Worm (Caenorhabditis elegans) whole organism, L1 larva: ENCODE measurements around the gene deg-1.
A peak's percentile ranks its signal among the peaks of the same experiment; 100 is the strongest.

Source experiments
- C04F5.9 ChIP-seq: sonication (generic microtip); optimal IDR thresholded peaks from 2 replicates; lab custom pipeline; 2016; ENCODE audit warnings: missing genetic modification characterization, missing compliant biosample characterization
- C16A3.4 ChIP-seq: fragments of 150-350 bp; optimal IDR thresholded peaks from 2 replicates; lab custom pipeline; 2014; ENCODE audit warnings: missing biosample characterization, missing genetic modification characterization
- C34B4.2 ChIP-seq: sonication (generic microtip); optimal IDR thresholded peaks from 2 replicates; lab custom pipeline; 2017; ENCODE audit warnings: mild to moderate bottlenecking, missing genetic modification characterization, missing compliant biosample characterization
- F16B12.6 ChIP-seq: fragments of 150-350 bp; optimal IDR thresholded peaks from 2 replicates; lab custom pipeline; 2014; ENCODE audit warnings: missing biosample characterization, missing genetic modification characterization
- Y116A8C.19 ChIP-seq: sonication (generic microtip); optimal IDR thresholded peaks from 2 replicates; lab custom pipeline; 2016; ENCODE audit warnings: missing compliant biosample characterization, missing genetic modification characterization, borderline replicate concordance
- aha-1 ChIP-seq: fragments of 150-350 bp; optimal IDR thresholded peaks from 2 replicates; lab custom pipeline; 2014; ENCODE audit warnings: missing biosample characterization, missing genetic modification characterization
- alr-1 ChIP-seq: fragments of 200-800 bp; sonication (Bioruptor generic); optimal IDR thresholded peaks from 2 replicates; lab custom pipeline; 2018; ENCODE audit warnings: borderline replicate concordance, mild to moderate bottlenecking, missing genetic modification characterization, missing compliant biosample characterization
- ama-1 ChIP-seq: fragments of 150-350 bp; optimal IDR thresholded peaks from 2 replicates; lab custom pipeline; 2014
- blmp-1 ChIP-seq: fragments of 150-350 bp; optimal IDR thresholded peaks from 2 replicates; lab custom pipeline; 2014; ENCODE audit warnings: missing biosample characterization, missing genetic modification characterization
- ceh-8 ChIP-seq: fragments of 200-800 bp; sonication (Bioruptor generic); optimal IDR thresholded peaks from 2 replicates; lab custom pipeline; 2018; ENCODE audit warnings: mild to moderate bottlenecking, missing genetic modification characterization, moderate library complexity, missing compliant biosample characterization
- ceh-88 ChIP-seq: fragments of 200-800 bp; sonication (Bioruptor generic); IDR thresholded peaks from 2 replicates; pipeline ENCODE4 v1.3.6; 2022; ENCODE audit warnings: missing genetic modification characterization, missing compliant biosample characterization
- ceh-90 ChIP-seq: sonication (generic microtip); optimal IDR thresholded peaks from 2 replicates; lab custom pipeline; 2016; ENCODE audit warnings: missing genetic modification characterization, missing compliant biosample characterization
- ces-1 ChIP-seq: fragments of 150-350 bp; optimal IDR thresholded peaks from 2 replicates; lab custom pipeline; 2014; ENCODE audit warnings: missing biosample characterization, missing genetic modification reagents, missing genetic modification characterization
- efl-3 ChIP-seq: fragments of 200-800 bp; sonication (Bioruptor generic); optimal IDR thresholded peaks from 2 replicates; lab custom pipeline; 2018; ENCODE audit warnings: mild to moderate bottlenecking, missing genetic modification characterization, missing compliant biosample characterization
- egl-13 ChIP-seq: sonication (generic microtip); optimal IDR thresholded peaks from 2 replicates; lab custom pipeline; 2016; ENCODE audit warnings: missing genotype, missing genetic modification reagents, missing genetic modification characterization, missing compliant biosample characterization
- elt-3 ChIP-seq, 6 experiments: fragments of 150-350 bp in 1 of 6; sonication (generic microtip); optimal IDR thresholded peaks; 2 replicates each; lab custom pipeline; 2017 to 2018; ENCODE audit warnings: missing biosample characterization in 6 of 6, missing genetic modification characterization in 6 of 6, inconsistent platforms in 1 of 6
- ets-5 ChIP-seq: fragments of 200-800 bp; sonication (Bioruptor generic); IDR thresholded peaks from 2 replicates; pipeline ENCODE4 v1.3.6; 2022; ENCODE audit warnings: missing genetic modification characterization, missing compliant biosample characterization
- fkh-4 ChIP-seq: sonication (generic microtip); optimal IDR thresholded peaks from 2 replicates; lab custom pipeline; 2016; ENCODE audit warnings: missing compliant biosample characterization, missing genetic modification characterization, borderline replicate concordance
- grh-1 ChIP-seq: fragments of 200-800 bp; sonication (Bioruptor generic); IDR thresholded peaks from 2 replicates; pipeline ENCODE4 v1.3.6; 2022; ENCODE audit warnings: missing genetic modification reagents, missing genetic modification characterization, missing compliant biosample characterization
- hpl-2 ChIP-seq: fragments of 150-350 bp; optimal IDR thresholded peaks from 2 replicates; lab custom pipeline; 2014; ENCODE audit warnings: missing biosample characterization, missing genetic modification reagents, missing genetic modification characterization
- irx-1 ChIP-seq: sonication (generic microtip); optimal IDR thresholded peaks from 2 replicates; lab custom pipeline; 2016; ENCODE audit warnings: missing genetic modification characterization, missing compliant biosample characterization
- isw-1 ChIP-seq: fragments of 200-800 bp; sonication (Bioruptor generic); IDR thresholded peaks from 2 replicates; pipeline ENCODE4 v1.3.6; 2022; ENCODE audit warnings: missing genetic modification characterization, missing compliant biosample characterization
- jun-1 ChIP-seq: fragments of 150-350 bp; optimal IDR thresholded peaks from 2 replicates; lab custom pipeline; 2014; ENCODE audit warnings: missing biosample characterization, missing genetic modification reagents, missing genetic modification characterization
- lin-13 ChIP-seq: fragments of 150-350 bp; optimal IDR thresholded peaks from 2 replicates; lab custom pipeline; 2014; ENCODE audit warnings: missing biosample characterization, missing genetic modification reagents, missing genetic modification characterization
- lin-14 ChIP-seq: fragments of 200-800 bp; sonication (Bioruptor generic); optimal IDR thresholded peaks from 2 replicates; lab custom pipeline; 2018; ENCODE audit warnings: mild to moderate bottlenecking, missing genetic modification characterization, moderate library complexity, missing compliant biosample characterization
- lin-15B ChIP-seq: fragments of 150-350 bp; sonication (generic microtip); optimal IDR thresholded peaks from 3 replicates; lab custom pipeline; 2014; ENCODE audit warnings: missing biosample characterization, missing genetic modification characterization
- lir-3 ChIP-seq: sonication (generic microtip); optimal IDR thresholded peaks from 2 replicates; lab custom pipeline; 2016; ENCODE audit warnings: mild to moderate bottlenecking, missing genetic modification characterization, moderate library complexity, missing compliant biosample characterization; ENCODE audit not compliant: poor library complexity
- mdl-1 ChIP-seq, 2 experiments: fragments of 150-350 bp; optimal IDR thresholded peaks; 2 replicates each; lab custom pipeline; 2014 to 2017; ENCODE audit warnings: missing biosample characterization in 2 of 2, missing genetic modification characterization in 2 of 2, inconsistent platforms in 1 of 2
- mep-1 ChIP-seq: fragments of 150-350 bp; optimal IDR thresholded peaks from 2 replicates; lab custom pipeline; 2014; ENCODE audit warnings: missing biosample characterization, missing genetic modification characterization
- nhr-11 ChIP-seq: fragments of 150-350 bp; optimal IDR thresholded peaks from 2 replicates; lab custom pipeline; 2014; ENCODE audit warnings: missing biosample characterization, missing genetic modification characterization
- nhr-19 ChIP-seq: fragments of 200-800 bp; sonication (Bioruptor generic); conservative IDR thresholded peaks from 2 replicates; pipeline ENCODE4 v1.3.6; 2022; ENCODE audit warnings: missing genetic modification characterization, missing compliant biosample characterization
- nhr-71 ChIP-seq: sonication (generic microtip); optimal IDR thresholded peaks from 2 replicates; lab custom pipeline; 2016; ENCODE audit warnings: mild to moderate bottlenecking, missing genetic modification characterization, moderate library complexity, missing compliant biosample characterization
- nhr-76 ChIP-seq: sonication (generic microtip); optimal IDR thresholded peaks from 2 replicates; lab custom pipeline; 2017; ENCODE audit warnings: missing biosample characterization, missing genetic modification characterization
- nhr-77 ChIP-seq: fragments of 150-350 bp; optimal IDR thresholded peaks from 2 replicates; lab custom pipeline; 2014; ENCODE audit warnings: missing biosample characterization, missing genetic modification characterization
- nhr-84 ChIP-seq: sonication (generic microtip); optimal IDR thresholded peaks from 2 replicates; lab custom pipeline; 2017; ENCODE audit warnings: missing biosample characterization, missing genetic modification characterization
- nhr-85 ChIP-seq: sonication (generic microtip); peaks from one replicate; lab custom pipeline; 2016; ENCODE audit warnings: missing genetic modification characterization, inconsistent platforms, missing compliant biosample characterization
- nhr-90 ChIP-seq: sonication (generic microtip); optimal IDR thresholded peaks from 2 replicates; lab custom pipeline; 2016; ENCODE audit warnings: mild to moderate bottlenecking, missing genetic modification characterization, missing compliant biosample characterization; ENCODE audit not compliant: poor library complexity
- pqm-1 ChIP-seq: sonication (generic microtip); optimal IDR thresholded peaks from 3 replicates; lab custom pipeline; 2017; ENCODE audit warnings: missing biosample characterization, missing genetic modification characterization
- skn-1 ChIP-seq: fragments of 150-350 bp; optimal IDR thresholded peaks from 2 replicates; lab custom pipeline; 2014; ENCODE audit warnings: missing biosample characterization, missing genetic modification characterization
- snpc-4 ChIP-seq: fragments of 150-350 bp; optimal IDR thresholded peaks from 2 replicates; lab custom pipeline; 2014; ENCODE audit warnings: missing biosample characterization, missing genetic modification characterization
- snu-23 ChIP-seq: sonication (generic microtip); optimal IDR thresholded peaks from 2 replicates; lab custom pipeline; 2016; ENCODE audit warnings: missing genetic modification characterization, missing compliant biosample characterization
- sox-4 ChIP-seq: sonication (generic microtip); optimal IDR thresholded peaks from 2 replicates; lab custom pipeline; 2016; ENCODE audit warnings: missing genetic modification characterization, missing compliant biosample characterization
- sptf-1 ChIP-seq: fragments of 150-350 bp; optimal IDR thresholded peaks from 2 replicates; lab custom pipeline; 2014; ENCODE audit warnings: missing biosample characterization, missing genetic modification characterization
- swsn-7 ChIP-seq: sonication (generic microtip); optimal IDR thresholded peaks from 2 replicates; lab custom pipeline; 2016; ENCODE audit warnings: missing genetic modification characterization, missing compliant biosample characterization
- tbx-2 ChIP-seq: sonication (generic microtip); optimal IDR thresholded peaks from 2 replicates; lab custom pipeline; 2016; ENCODE audit warnings: missing genetic modification characterization, missing compliant biosample characterization
- tlp-1 ChIP-seq: fragments of 150-350 bp; optimal IDR thresholded peaks from 2 replicates; lab custom pipeline; 2014; ENCODE audit warnings: missing biosample characterization, missing genetic modification characterization
- unc-130 ChIP-seq: fragments of 150-350 bp; optimal IDR thresholded peaks from 2 replicates; lab custom pipeline; 2017; ENCODE audit warnings: missing biosample characterization, missing genetic modification characterization, inconsistent platforms
- unc-30 ChIP-seq: sonication (generic microtip); optimal IDR thresholded peaks from 2 replicates; lab custom pipeline; 2017; ENCODE audit warnings: missing biosample characterization, missing genetic modification characterization
- unc-62 ChIP-seq: fragments of 150-350 bp; optimal IDR thresholded peaks from 2 replicates; lab custom pipeline; 2014; ENCODE audit warnings: missing biosample characterization, missing genetic modification reagents, missing genetic modification characterization
- unc-98 ChIP-seq: fragments of 200-800 bp; sonication (Bioruptor generic); IDR thresholded peaks from 2 replicates; pipeline ENCODE4 v1.3.6; 2022; ENCODE audit warnings: missing genetic modification characterization, missing compliant biosample characterization
- vab-15 ChIP-seq: sonication (generic microtip); optimal IDR thresholded peaks from 2 replicates; lab custom pipeline; 2017; ENCODE audit warnings: missing genotype, mild to moderate bottlenecking, missing genetic modification characterization, missing compliant biosample characterization
- xbp-1 ChIP-seq: sonication (generic microtip); optimal IDR thresholded peaks from 2 replicates; lab custom pipeline; 2016; ENCODE audit warnings: missing genetic modification characterization, missing compliant biosample characterization
- zip-4 ChIP-seq: fragments of 200-800 bp; sonication (Bioruptor generic); optimal IDR thresholded peaks from 2 replicates; lab custom pipeline; 2018; ENCODE audit warnings: mild to moderate bottlenecking, missing genetic modification characterization, moderate library complexity, missing compliant biosample characterization

deg-1 gene

ce11 chrX:7823108-7823704, 70.3 kb downstream of the deg-1 start, which contains the start of gene eef-1A.2 (continued):
- TF ChIP-seq nhr-19 (GFP tag; lab: Robert Waterston, UW) = peak; percentile 94
- TF ChIP-seq nhr-77 (tag; lab: Kevin White, UChicago) = peak; percentile 97
- TF ChIP-seq isw-1 = peak; percentile 95
- TF ChIP-seq C34B4.2 = no peak
- peak; percentile 69 for TF ChIP-seq pqm-1 (tag; lab: Kevin White, UChicago)
- TF ChIP-seq unc-98 (GFP tag; lab: Robert Waterston, UW) = peak; percentile 61; the same call in 1 of the 2 replicates
- peak; percentile 74 for TF ChIP-seq nhr-11 (tag; lab: Kevin White, UChicago)
- no peak for TF ChIP-seq unc-30 (tag; lab: Kevin White, UChicago)
- peak; percentile 29 for TF ChIP-seq fkh-4 (tag; lab: Kevin White, UChicago)
- peak; percentile 79 for TF ChIP-seq lir-3 (tag; lab: Kevin White, UChicago)
- no peak for TF ChIP-seq unc-62 (GFP tag; lab: Kevin White, UChicago)
- peak; percentile 63 for TF ChIP-seq F16B12.6
- TF ChIP-seq lin-14 (GFP tag; lab: Kevin White, UChicago) = peak; percentile 99
- peak; percentile 95 for TF ChIP-seq tbx-2 (tag; lab: Kevin White, UChicago)
- TF ChIP-seq ama-1 (lab: Kevin White, UChicago) = peak; percentile 74
- TF ChIP-seq mep-1 (tag; lab: Kevin White, UChicago) = peak; percentile 96
- peak; percentile 53 for TF ChIP-seq vab-15
- no peak for TF ChIP-seq nhr-76 (tag; lab: Kevin White, UChicago)
- peak; percentile 78 for TF ChIP-seq lin-15B
- TF ChIP-seq nhr-84 (tag; lab: Kevin White, UChicago) = peak; percentile 81
- peak; percentile 99 for TF ChIP-seq zip-4 (GFP tag; lab: Kevin White, UChicago)
- TF ChIP-seq ceh-88 = peak; percentile 77
- TF ChIP-seq C04F5.9 (tag; lab: Kevin White, UChicago) = peak; percentile 68
- peak; percentile 97 for TF ChIP-seq lin-13
- TF ChIP-seq nhr-85 = peak; percentile 98
- peak; percentile 98 for TF ChIP-seq nhr-71 (tag; lab: Kevin White, UChicago)
- TF ChIP-seq nhr-90 (tag; lab: Kevin White, UChicago) = peak; percentile 93
- TF ChIP-seq irx-1 = peak; percentile 86
- TF ChIP-seq ets-5 (GFP tag; lab: Robert Waterston, UW) = no peak
- peak; percentile 75 for TF ChIP-seq snpc-4 (tag; lab: Kevin White, UChicago)
- peak; percentile 91 for TF ChIP-seq grh-1
- TF ChIP-seq ceh-90 (tag; lab: Kevin White, UChicago) = peak; percentile 55
- TF ChIP-seq tlp-1 = no peak
- peak; percentile 92 for TF ChIP-seq ceh-8 (GFP tag; lab: Kevin White, UChicago)
- peak; percentile 97 for TF ChIP-seq jun-1 (tag; lab: Kevin White, UChicago)
- no peak for TF ChIP-seq alr-1 (tag; lab: Kevin White, UChicago)
- peak; percentile 72 to 98 for TF ChIP-seq mdl-1 (tag; optimal IDR thresholded peaks at IDR 0.05; lab: Kevin White, UChicago)
- no peak for TF ChIP-seq Y116A8C.19 (tag; lab: Kevin White, UChicago)
- TF ChIP-seq aha-1 (tag; lab: Kevin White, UChicago) = peak; percentile 76
- peak; percentile 55 for TF ChIP-seq blmp-1 (tag; lab: Kevin White, UChicago)
- TF ChIP-seq sptf-1 (tag; lab: Kevin White, UChicago) = no peak
- TF ChIP-seq snu-23 (GFP tag; lab: Kevin White, UChicago) = peak; percentile 97
- TF ChIP-seq sox-4 = peak; percentile 60
- TF ChIP-seq hpl-2 = peak; percentile 88
- TF ChIP-seq swsn-7 (tag; lab: Kevin White, UChicago) = peak; percentile 96
- peak; percentile 89 for TF ChIP-seq C16A3.4 (tag; lab: Kevin White, UChicago)
- TF ChIP-seq elt-3 (tag; optimal IDR thresholded peaks at IDR 0.05; lab: Kevin White, UChicago) = peak in 3 of 6 experiments; percentile 89 to 98 (median 92)
- peak; percentile 83 for TF ChIP-seq unc-130 (tag; lab: Kevin White, UChicago)
- TF ChIP-seq skn-1 (tag; lab: Kevin White, UChicago) = peak; percentile 98
- TF ChIP-seq xbp-1 (tag; lab: Kevin White, UChicago) = peak; percentile 95
- peak; percentile 92 for TF ChIP-seq egl-13 (tag; lab: Kevin White, UChicago)
- peak; percentile 44 for TF ChIP-seq ces-1
- no peak for TF ChIP-seq efl-3
